Fruit fly (Drosophila melanogaster): ENCODE results near the gene mtgo.

mtgo gene

dm6 chr2L:16542997-16543593 lies 1.7 kb upstream of the mtgo start (continued):
- no peak for TF ChIP-seq CG9215 (GFP tag; IDR thresholded peaks at IDR 0.05)
- TF ChIP-seq CG18764 (GFP tag; optimal IDR thresholded peaks at IDR 0.05): peak; percentile 55
- no peak for TF ChIP-seq Taf1 (GFP tag; IDR thresholded peaks at IDR 0.05)
- no peak for TF ChIP-seq Trl (optimal IDR thresholded peaks at IDR 0.05)
- TF ChIP-seq Trl (GFP tag; optimal IDR thresholded peaks at IDR 0.05): peak; percentile 80
- peak; percentile 30; the same call in 1 of the 3 replicates for TF ChIP-seq C15 (GFP tag; IDR thresholded peaks at IDR 0.05)
- peak; percentile 77 for TF ChIP-seq bcd (GFP tag; optimal IDR thresholded peaks at IDR 0.05)
- TF ChIP-seq chinmo (GFP tag; IDR thresholded peaks at IDR 0.05; ENCODE audit: partially characterized antibody): no peak
- peak; percentile 49; the same call in 1 of the 2 replicates for TF ChIP-seq al (GFP tag; IDR thresholded peaks at IDR 0.05)
- TF ChIP-seq Xbp1 (GFP tag; optimal IDR thresholded peaks at IDR 0.05): peak; percentile 79
- TF ChIP-seq D19A (tag; optimal IDR thresholded peaks at IDR 0.05): no peak
- TF ChIP-seq CG10267 (tag; optimal IDR thresholded peaks at IDR 0.05): peak; percentile 75
- peak; percentile 72 for TF ChIP-seq CG8281 (tag; optimal IDR thresholded peaks at IDR 0.05)
- TF ChIP-seq sob (GFP tag; IDR thresholded peaks at IDR 0.05): peak; percentile 66; the same call in 1 of the 2 replicates
- no peak for TF ChIP-seq CG11093 (GFP tag; IDR thresholded peaks at IDR 0.05)
- TF ChIP-seq CG1529 (GFP tag; optimal IDR thresholded peaks at IDR 0.05): peak; percentile 68
- TF ChIP-seq CG10565 (GFP tag; optimal IDR thresholded peaks at IDR 0.05): no peak
- TF ChIP-seq Sry-δ (GFP tag; optimal IDR thresholded peaks at IDR 0.05): no peak
- peak; percentile 71 for TF ChIP-seq CG13894 (tag; optimal IDR thresholded peaks at IDR 0.05)
- no peak for TF ChIP-seq sens-2 (GFP tag; IDR thresholded peaks at IDR 0.05)
- no peak for TF ChIP-seq CG42726 (GFP tag; IDR thresholded peaks at IDR 0.05; ENCODE audit: partially characterized antibody)
- no peak for TF ChIP-seq ac (GFP tag; optimal IDR thresholded peaks at IDR 0.05)
- TF ChIP-seq CG30020 (tag; optimal IDR thresholded peaks at IDR 0.05): no peak
- no peak for TF ChIP-seq Gug (GFP tag; IDR thresholded peaks at IDR 0.05)
- TF ChIP-seq CG12071 (GFP tag; optimal IDR thresholded peaks at IDR 0.05): peak; percentile 93
- peak; percentile 45; the same call in 2 of the 3 replicates for TF ChIP-seq CG14050 (GFP tag; IDR thresholded peaks at IDR 0.05)
- no peak for TF ChIP-seq CG1602 (GFP tag; optimal IDR thresholded peaks at IDR 0.05)
- no peak; the same call in 1 of the 2 replicates for TF ChIP-seq CG13287 (GFP tag; IDR thresholded peaks at IDR 0.05; ENCODE audit: partially characterized antibody)
- 0 out of 3 replicates have a peak, but pooled peaks have one; percentile 36 for TF ChIP-seq CG6175 (GFP tag; IDR thresholded peaks at IDR 0.05)
- TF ChIP-seq CG16815 (GFP tag; optimal IDR thresholded peaks at IDR 0.05): no peak
- TF ChIP-seq CG17385 (GFP tag; optimal IDR thresholded peaks at IDR 0.05): peak; percentile 84
- TF ChIP-seq Hmr (GFP tag; optimal IDR thresholded peaks at IDR 0.05): peak; percentile 94
- peak; percentile 83 for TF ChIP-seq CG31441 (GFP tag; IDR thresholded peaks at IDR 0.05)
- TF ChIP-seq gro (GFP tag; optimal IDR thresholded peaks at IDR 0.05): no peak
- no peak for TF ChIP-seq CG3726 (GFP tag; IDR thresholded peaks at IDR 0.05)
- peak; percentile 66 for TF ChIP-seq crc (GFP tag; optimal IDR thresholded peaks at IDR 0.05)
- TF ChIP-seq CG3281 (GFP tag; optimal IDR thresholded peaks at IDR 0.05): peak; percentile 92
- peak; percentile 74 for TF ChIP-seq CG6254 (GFP tag; optimal IDR thresholded peaks at IDR 0.05)
- peak; percentile 65 for TF ChIP-seq Jarid2 (GFP tag; optimal IDR thresholded peaks at IDR 0.05)
- peak; percentile 79 for TF ChIP-seq CG11504 (tag; optimal IDR thresholded peaks at IDR 0.05)
- TF ChIP-seq Antp (GFP tag; optimal IDR thresholded peaks at IDR 0.05): peak; percentile 47
- peak; percentile 90 for TF ChIP-seq BtbVII (GFP tag; optimal IDR thresholded peaks at IDR 0.05)
- peak; percentile 83 for TF ChIP-seq CG6683 (GFP tag; optimal IDR thresholded peaks at IDR 0.05)
- TF ChIP-seq Hr51 (GFP tag; optimal IDR thresholded peaks at IDR 0.05): peak; percentile 60 to 79
- peak; percentile 22; the same call in 1 of the 2 replicates for TF ChIP-seq ttk (GFP tag; IDR thresholded peaks at IDR 0.05)
- peak; percentile 95 for TF ChIP-seq ci (GFP tag; IDR thresholded peaks at IDR 0.05)
- peak; percentile 44 for TF ChIP-seq NC2α (GFP tag; optimal IDR thresholded peaks at IDR 0.05)
- TF ChIP-seq dati (GFP tag; IDR thresholded peaks at IDR 0.05): peak; percentile 57; the same call in 1 of the 2 replicates
- TF ChIP-seq dan (GFP tag; IDR thresholded peaks at IDR 0.05): no peak
- TF ChIP-seq pho (GFP tag; optimal IDR thresholded peaks at IDR 0.05): peak; percentile 70

Data from whole organism, embryonic.